Fruit fly (Drosophila melanogaster) whole organism, embryonic: ENCODE data around the gene fz3.

Experiments
- Ada2b ChIP-seq: fragments of 200-800 bp; sonication (Bioruptor generic); IDR thresholded peaks from 2 replicates; pipeline ENCODE4 v1.3.6; 2022; ENCODE audit warnings: missing biosample characterization, missing genetic modification characterization
- Antp ChIP-seq: fragments of 200-800 bp; sonication (Bioruptor generic); optimal IDR thresholded peaks from 3 replicates; lab custom pipeline; 2016; ENCODE audit warnings: missing biosample characterization, missing genetic modification characterization
- CG10431 ChIP-seq: fragments of 200-800 bp; sonication (Bioruptor generic); optimal IDR thresholded peaks from 3 replicates; lab custom pipeline; 2018; ENCODE audit warnings: missing biosample characterization, mild to moderate bottlenecking, missing genetic modification characterization
- CG10979 ChIP-seq: fragments of 200-800 bp; sonication (Bioruptor generic); optimal IDR thresholded peaks from 2 replicates; lab custom pipeline; 2018; ENCODE audit warnings: missing biosample characterization, mild to moderate bottlenecking, missing genetic modification characterization, moderate library complexity
- CG12219 ChIP-seq: fragments of 200-800 bp; sonication (Bioruptor generic); optimal IDR thresholded peaks from 3 replicates; lab custom pipeline; 2018; ENCODE audit warnings: missing biosample characterization, mild to moderate bottlenecking, missing genetic modification characterization
- CG13424 ChIP-seq: fragments of 200-800 bp; sonication (Bioruptor generic); optimal IDR thresholded peaks from 2 replicates; lab custom pipeline; 2019; ENCODE audit warnings: missing biosample characterization, mild to moderate bottlenecking, missing genetic modification characterization, moderate library complexity
- CG15269 ChIP-seq: fragments of 200-800 bp; sonication (Bioruptor generic); optimal IDR thresholded peaks from 2 replicates; lab custom pipeline; 2018; ENCODE audit warnings: missing biosample characterization, mild to moderate bottlenecking, missing genetic modification characterization, moderate library complexity
- CG1603 ChIP-seq: fragments of 200-800 bp; sonication (Bioruptor generic); optimal IDR thresholded peaks from 2 replicates; lab custom pipeline; 2019; ENCODE audit warnings: missing biosample characterization, mild to moderate bottlenecking, missing genetic modification characterization, moderate library complexity
- CG17385 ChIP-seq: fragments of 200-800 bp; sonication (Bioruptor generic); optimal IDR thresholded peaks from 3 replicates; lab custom pipeline; 2018; ENCODE audit warnings: missing biosample characterization, mild to moderate bottlenecking, missing genetic modification characterization
- CG18599 ChIP-seq: fragments of 200-800 bp; sonication (Bioruptor generic); optimal IDR thresholded peaks from 3 replicates; lab custom pipeline; 2017; ENCODE audit warnings: missing biosample characterization, missing genetic modification characterization, mild to moderate bottlenecking, moderate library complexity, missing genetic modification reagents
- CG2678 ChIP-seq: fragments of 200-800 bp; sonication (Bioruptor generic); optimal IDR thresholded peaks from 3 replicates; lab custom pipeline; 2019; ENCODE audit warnings: missing biosample characterization, mild to moderate bottlenecking, missing genetic modification characterization, moderate library complexity
- CG30403 ChIP-seq: fragments of 200-800 bp; sonication (Bioruptor generic); optimal IDR thresholded peaks from 3 replicates; lab custom pipeline; 2016; ENCODE audit warnings: missing biosample characterization, missing genetic modification characterization
- CG33557 ChIP-seq: fragments of 200-800 bp; sonication (Bioruptor generic); optimal IDR thresholded peaks from 2 replicates; lab custom pipeline; 2019; ENCODE audit warnings: missing biosample characterization, mild to moderate bottlenecking, missing genetic modification characterization, moderate library complexity
- CG4424 ChIP-seq: fragments of 200-800 bp; sonication (Bioruptor generic); optimal IDR thresholded peaks from 3 replicates; lab custom pipeline; 2016; ENCODE audit warnings: missing biosample characterization, missing genetic modification characterization
- CG9727 ChIP-seq: fragments of 200-800 bp; sonication (Bioruptor generic); optimal IDR thresholded peaks from 3 replicates; lab custom pipeline; 2017; ENCODE audit warnings: missing biosample characterization, mild to moderate bottlenecking, missing genetic modification characterization
- Chrac-16 ChIP-seq: fragments of 200-800 bp; sonication (Bioruptor generic); optimal IDR thresholded peaks from 3 replicates; lab custom pipeline; 2016; ENCODE audit warnings: missing biosample characterization, missing genetic modification characterization
- Drgx ChIP-seq: fragments of 200-800 bp; sonication (Bioruptor generic); IDR thresholded peaks from 2 replicates; pipeline ENCODE4 v1.3.6; 2022; ENCODE audit warnings: missing biosample characterization, missing genetic modification characterization
- Eip74EF ChIP-seq, 2 experiments: fragments of 200-800 bp in 1 of 2; fragments of >200 bp in 1 of 2; sonication (Bioruptor generic) in 1 of 2; optimal IDR thresholded peaks; 2 replicates each; lab custom pipeline; 2017 to 2019; ENCODE audit warnings: missing biosample characterization in 2 of 2, missing genetic modification characterization in 2 of 2, mild to moderate bottlenecking in 1 of 2, moderate library complexity in 1 of 2
- Fer1 ChIP-seq: fragments of 200-800 bp; sonication (Bioruptor generic); optimal IDR thresholded peaks from 2 replicates; lab custom pipeline; 2017; ENCODE audit warnings: missing biosample characterization, mild to moderate bottlenecking, missing genetic modification characterization
- Nf-YB ChIP-seq: fragments of 200-800 bp; sonication (Bioruptor generic); optimal IDR thresholded peaks from 3 replicates; lab custom pipeline; 2019; ENCODE audit warnings: missing biosample characterization, mild to moderate bottlenecking, missing genetic modification characterization, moderate library complexity
- Oaz ChIP-seq: fragments of 200-800 bp; sonication (Bioruptor generic); IDR thresholded peaks from 2 replicates; pipeline ENCODE4 v1.3.6; 2022; ENCODE audit warnings: missing biosample characterization, missing genetic modification characterization
- Ssrp ChIP-seq: fragments of 200-800 bp; sonication (Bioruptor generic); optimal IDR thresholded peaks from 2 replicates; lab custom pipeline; 2018; ENCODE audit warnings: missing biosample characterization, mild to moderate bottlenecking, missing genetic modification characterization, moderate library complexity
- Xrp1 ChIP-seq: fragments of 200-800 bp; sonication (Bioruptor generic); IDR thresholded peaks from 2 replicates; pipeline ENCODE4 v1.3.6; 2022; ENCODE audit warnings: missing biosample characterization, missing genetic modification characterization
- bsh ChIP-seq, 2 experiments: fragments of 200-800 bp; sonication (Bioruptor generic); optimal IDR thresholded peaks; 2 replicates each; lab custom pipeline; 2017 to 2018; ENCODE audit warnings: mild to moderate bottlenecking in 2 of 2, missing biosample characterization in 2 of 2, missing genetic modification characterization in 2 of 2, moderate library complexity in 1 of 2
- chinmo ChIP-seq: fragments of 200-800 bp; sonication (Bioruptor generic); IDR thresholded peaks from 4 replicates; pipeline ENCODE4 v1.3.6; 2022; ENCODE audit warnings: missing biosample characterization, missing genetic modification characterization; ENCODE audit not compliant: partially characterized antibody
- chn ChIP-seq: fragments of 200-800 bp; sonication (Bioruptor generic); optimal IDR thresholded peaks from 2 replicates; lab custom pipeline; 2016; ENCODE audit warnings: missing biosample characterization, missing genetic modification characterization
- dysf ChIP-seq: fragments of 200-800 bp; sonication (Bioruptor generic); IDR thresholded peaks from 3 replicates; pipeline ENCODE4 v1.3.6; 2022; ENCODE audit warnings: missing biosample characterization, missing genetic modification characterization
- en ChIP-seq: fragments of 200-800 bp; sonication (Bioruptor generic); optimal IDR thresholded peaks from 2 replicates; lab custom pipeline; 2016; ENCODE audit warnings: missing biosample characterization, missing genetic modification characterization
- jing ChIP-seq: fragments of 200-800 bp; sonication (Bioruptor generic); optimal IDR thresholded peaks from 2 replicates; lab custom pipeline; 2018; ENCODE audit warnings: missing biosample characterization, mild to moderate bottlenecking, missing genetic modification characterization
- jumu ChIP-seq: fragments of 200-800 bp; sonication (Bioruptor generic); optimal IDR thresholded peaks from 3 replicates; lab custom pipeline; 2016; ENCODE audit warnings: missing biosample characterization, missing genetic modification characterization
- lab ChIP-seq: fragments of 200-800 bp; sonication (Bioruptor generic); optimal IDR thresholded peaks from 3 replicates; lab custom pipeline; 2017; ENCODE audit warnings: missing biosample characterization, missing genetic modification characterization, mild to moderate bottlenecking, moderate library complexity, missing genetic modification reagents
- lbe ChIP-seq: fragments of 200-800 bp; sonication (Bioruptor generic); optimal IDR thresholded peaks from 2 replicates; lab custom pipeline; 2016; ENCODE audit warnings: missing biosample characterization, mild to moderate bottlenecking, missing genetic modification characterization
- lilli ChIP-seq: fragments of 200-800 bp; sonication (Bioruptor generic); optimal IDR thresholded peaks from 3 replicates; lab custom pipeline; 2016; ENCODE audit warnings: missing biosample characterization, missing genetic modification characterization
- mam ChIP-seq: fragments of 200-800 bp; sonication (Bioruptor generic); optimal IDR thresholded peaks from 3 replicates; lab custom pipeline; 2016; ENCODE audit warnings: missing biosample characterization, missing genetic modification characterization
- nmo ChIP-seq: fragments of 200-800 bp; sonication (Bioruptor generic); optimal IDR thresholded peaks from 2 replicates; lab custom pipeline; 2018; ENCODE audit warnings: missing biosample characterization, mild to moderate bottlenecking, missing genetic modification characterization, moderate library complexity
- org-1 ChIP-seq: fragments of 200-800 bp; sonication (Bioruptor generic); optimal IDR thresholded peaks from 2 replicates; lab custom pipeline; 2017; ENCODE audit warnings: missing biosample characterization, missing genetic modification characterization
- row ChIP-seq: fragments of 200-800 bp; sonication (Bioruptor generic); IDR thresholded peaks from 3 replicates; pipeline ENCODE4 v1.3.6; 2022; ENCODE audit warnings: missing biosample characterization, missing genetic modification characterization
- sd ChIP-seq: fragments of 200-800 bp; sonication (Bioruptor generic); optimal IDR thresholded peaks from 3 replicates; lab custom pipeline; 2018; ENCODE audit warnings: missing biosample characterization, mild to moderate bottlenecking, missing genetic modification characterization, moderate library complexity
- sens ChIP-seq: fragments of 200-800 bp; sonication (Bioruptor generic); peaks from one replicate; lab custom pipeline; 2016; ENCODE audit warnings: missing biosample characterization, missing genetic modification characterization
- so ChIP-seq: fragments of 200-800 bp; sonication (Bioruptor generic); IDR thresholded peaks from 3 replicates; pipeline ENCODE4 v1.3.6; 2022; ENCODE audit warnings: missing biosample characterization, missing genetic modification characterization
- unpg ChIP-seq: fragments of 200-800 bp; sonication (Bioruptor generic); optimal IDR thresholded peaks from 3 replicates; lab custom pipeline; 2018; ENCODE audit warnings: missing biosample characterization, mild to moderate bottlenecking, missing genetic modification characterization, moderate library complexity

fz3 gene

DNA sequence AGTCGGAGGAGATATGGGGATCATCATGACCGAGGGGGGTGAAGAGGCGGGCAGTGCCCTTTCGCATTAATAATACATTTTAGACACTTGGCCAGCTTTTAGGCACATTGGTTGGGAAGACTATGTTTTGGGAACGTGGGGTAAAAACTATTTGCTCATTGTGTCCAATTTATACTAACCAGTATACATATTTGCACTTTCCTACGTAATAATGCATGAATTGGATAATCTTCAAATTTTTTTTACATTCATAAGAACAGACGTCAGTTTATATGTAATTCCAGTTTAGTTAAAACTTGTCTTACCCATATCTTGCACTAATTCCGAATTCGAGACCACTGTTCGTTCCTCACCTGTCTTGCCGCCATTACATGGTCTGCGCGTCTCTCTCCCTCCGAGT lies 9.6 kb downstream of the fz3 start (continued):
- TF ChIP-seq Ada2b (GFP tag; lab: Robert Waterston, UW) (0 out of 2 replicates have a peak, but pooled peaks have one; percentile 18), sens (peak; percentile 39), mam (GFP tag; lab: Kevin White, UChicago) (peak; percentile 2), CG15269 (peak; percentile 28), Nf-YB (GFP tag; lab: Kevin White, UChicago) (peak; percentile 16), Xrp1 (peak; percentile 61), Antp (GFP tag; lab: Kevin White, UChicago) (peak; percentile 0), CG9727 (GFP tag; lab: Kevin White, UChicago) (peak; percentile 13), CG33557 (GFP tag; lab: Kevin White, UChicago) (no peak), sd (tag; lab: Kevin White, UChicago) (no peak), lab (GFP tag; lab: Kevin White, UChicago) (peak; percentile 27), bsh (GFP tag; optimal IDR thresholded peaks at IDR 0.05; lab: Kevin White, UChicago) (peak; percentile 6 to 47), lbe (peak; percentile 19), CG4424 (GFP tag; lab: Kevin White, UChicago) (peak; percentile 18), row (GFP tag; lab: Robert Waterston, UW) (peak; percentile 56), CG18599 (peak; percentile 12), CG17385 (peak; percentile 14), Oaz (GFP tag; lab: Robert Waterston, UW) (no peak), Drgx (GFP tag; lab: Robert Waterston, UW) (peak; percentile 45; the same call in 1 of the 2 replicates), CG10431 (GFP tag; lab: Kevin White, UChicago) (no peak), CG30403 (GFP tag; lab: Kevin White, UChicago) (peak; percentile 10), unpg (peak; percentile 45), lilli (GFP tag; lab: Kevin White, UChicago) (peak; percentile 21), en (GFP tag; lab: Kevin White, UChicago) (no peak), CG13424 (peak; percentile 37), nmo (GFP tag; lab: Kevin White, UChicago) (peak; percentile 36), Fer1 (GFP tag; lab: Kevin White, UChicago) (peak; percentile 22), chn (GFP tag; lab: Kevin White, UChicago) (no peak), CG10979 (tag; lab: Kevin White, UChicago) (peak; percentile 35), Eip74EF (GFP tag; optimal IDR thresholded peaks at IDR 0.05; lab: Kevin White, UChicago) (no peak), jumu (GFP tag; lab: Kevin White, UChicago) (peak; percentile 20), so (GFP tag; lab: Robert Waterston, UW) (0 out of 3 replicates have a peak, but pooled peaks have one; percentile 40), Chrac-16 (GFP tag; lab: Kevin White, UChicago) (peak; percentile 16), CG12219 (GFP tag; lab: Kevin White, UChicago) (peak; percentile 6), CG1603 (tag; lab: Kevin White, UChicago) (peak; percentile 26), org-1 (GFP tag; lab: Kevin White, UChicago) (peak; percentile 41), CG2678 (tag; lab: Kevin White, UChicago) (peak; percentile 53), jing (GFP tag; lab: Kevin White, UChicago) (no peak), Ssrp (tag; lab: Kevin White, UChicago) (no peak), dysf (GFP tag; lab: Robert Waterston, UW) (peak; percentile 23; the same call in 1 of the 3 replicates), chinmo (GFP tag; lab: Robert Waterston, UW) (no peak)
